Worm (Caenorhabditis elegans) whole organism, L4/young adult: Measurements from ENCODE around the gene irld-11.

Source experiments
- W03F9.2 ChIP-seq: fragments of 150-350 bp; optimal IDR thresholded peaks from 2 replicates; lab custom pipeline; 2014; ENCODE audit warnings: missing biosample characterization, missing genetic modification characterization
- dao-5 ChIP-seq: sonication (generic microtip); optimal IDR thresholded peaks from 2 replicates; lab custom pipeline; 2016; ENCODE audit warnings: missing genotype, missing genetic modification characterization, moderate library complexity, missing compliant biosample characterization
- him-1 ChIP-seq: sonication (generic microtip); optimal IDR thresholded peaks from 2 replicates; lab custom pipeline; 2016; ENCODE audit warnings: missing genotype, missing genetic modification reagents, missing genetic modification characterization, missing compliant biosample characterization

DNA sequence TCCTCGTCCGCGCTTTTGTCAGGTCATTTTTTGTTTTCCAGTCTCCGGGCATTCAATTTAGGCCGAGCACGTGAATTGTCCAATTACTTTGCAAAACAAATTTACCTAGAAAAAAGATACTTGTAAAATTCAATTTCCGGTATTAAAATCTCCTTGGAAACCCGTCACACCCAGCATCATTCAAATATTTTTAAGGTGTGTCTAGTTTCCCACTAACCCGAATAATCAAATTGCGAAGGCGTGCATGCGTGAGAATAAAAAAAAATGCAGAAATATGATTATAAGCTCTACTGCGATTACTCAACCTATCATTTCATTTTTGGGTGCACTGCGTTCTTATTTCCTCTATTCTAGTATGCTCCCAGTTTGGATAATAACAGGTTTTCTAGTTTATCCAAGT, at the start of gene irld-11:
- no peak for TF ChIP-seq dao-5 (tag; lab: Kevin White, UChicago)
- TF ChIP-seq W03F9.2 (tag; lab: Kevin White, UChicago), result no peak
- TF ChIP-seq him-1, result no peak
